Worm (Caenorhabditis elegans): ENCODE results near the gene sri-18.

DNA sequence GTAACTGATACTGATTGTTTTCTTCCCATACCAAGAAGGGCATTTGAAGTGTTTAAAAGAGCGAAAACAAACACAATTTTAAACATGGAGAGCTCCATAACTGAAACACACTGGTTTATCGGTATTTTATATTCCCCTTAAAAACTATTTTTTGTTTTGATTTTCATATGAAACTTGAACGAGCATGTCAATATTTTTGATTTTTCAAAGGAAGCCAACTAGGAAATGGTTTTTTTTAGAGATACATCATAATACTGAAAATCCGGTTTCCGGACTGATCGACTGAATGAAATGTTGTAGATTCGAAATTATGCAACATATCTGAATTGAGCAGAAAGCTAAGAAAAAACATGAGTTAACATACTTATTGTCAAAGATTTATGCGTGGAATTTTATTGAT, 33.0 kb downstream of the sri-18 start, which contains the start of gene ttr-19:
- TF ChIP-seq hmbx-1 (tag; optimal IDR thresholded peaks at IDR 0.05) (no peak), scrt-1 (GFP tag; IDR thresholded peaks at IDR 0.05) (no peak), flt-1 (GFP tag; IDR thresholded peaks at IDR 0.05) (no peak), hmg-4 (GFP tag; optimal IDR thresholded peaks at IDR 0.05) (no peak), ama-1 (optimal IDR thresholded peaks at IDR 0.05) (no peak), ceh-13 (GFP tag; optimal IDR thresholded peaks at IDR 0.05) (no peak), F13C5.2 (tag; optimal IDR thresholded peaks at IDR 0.05) (no peak), tra-4 (tag; optimal IDR thresholded peaks at IDR 0.05) (no peak), pes-1 (GFP tag; IDR thresholded peaks at IDR 0.05) (no peak), hnd-1 (tag; optimal IDR thresholded peaks at IDR 0.05) (no peak), B0310.2 (tag; optimal IDR thresholded peaks at IDR 0.05) (no peak), aly-1 (tag; optimal IDR thresholded peaks at IDR 0.05) (no peak)

Measured in whole organism, early embryonic.